Worm (Caenorhabditis elegans) whole organism, L4/young adult: ENCODE measurements around the gene C07D8.6.

ENCODE experiments used
- dao-5 ChIP-seq: sonication (generic microtip); optimal IDR thresholded peaks from 2 replicates; lab custom pipeline; 2016; ENCODE audit warnings: missing genotype, missing genetic modification characterization, moderate library complexity, missing compliant biosample characterization
- him-1 ChIP-seq: sonication (generic microtip); optimal IDR thresholded peaks from 2 replicates; lab custom pipeline; 2016; ENCODE audit warnings: missing genotype, missing genetic modification reagents, missing genetic modification characterization, missing compliant biosample characterization

ce11 chrX:7309775-7310174, 31.5 kb upstream of the C07D8.6 start, which contains the start of the genes his-38 and his-40:
- TF ChIP-seq dao-5 (tag; lab: Kevin White, UChicago), result no peak
- TF ChIP-seq him-1 (tag; lab: Kevin White, UChicago), result no peak
